Worm (Caenorhabditis elegans) whole organism, young adult: ENCODE data around the gene ZC190.7.

Experiments
- B0019.2 ChIP-seq: fragments of 200-800 bp; sonication (Bioruptor generic); conservative IDR thresholded peaks from 2 replicates; pipeline ENCODE4 v1.3.6; 2022; ENCODE audit warnings: missing genetic modification reagents, missing genetic modification characterization, missing compliant biosample characterization
- B0336.3 ChIP-seq: fragments of 200-800 bp; sonication (Bioruptor generic); IDR thresholded peaks from 2 replicates; pipeline ENCODE4 v1.3.6; 2022; ENCODE audit warnings: missing genetic modification characterization, missing compliant biosample characterization
- C06A6.2 ChIP-seq: fragments of 200-800 bp; sonication (Bioruptor generic); conservative IDR thresholded peaks from 2 replicates; pipeline ENCODE4 v1.3.6; 2022; ENCODE audit warnings: missing genetic modification characterization, missing compliant biosample characterization
- F55B11.4 ChIP-seq: sonication (generic microtip); optimal IDR thresholded peaks from 2 replicates; lab custom pipeline; 2016; ENCODE audit warnings: missing compliant biosample characterization, missing genetic modification characterization, borderline replicate concordance; ENCODE audit not compliant: insufficient read depth
- F57C9.4 ChIP-seq: sonication (generic microtip); optimal IDR thresholded peaks from 2 replicates; lab custom pipeline; 2017; ENCODE audit warnings: mild to moderate bottlenecking, missing genetic modification characterization, missing compliant biosample characterization
- Y56A3A.18 ChIP-seq: fragments of 200-800 bp; sonication (Bioruptor generic); IDR thresholded peaks from 2 replicates; pipeline ENCODE4 v1.3.6; 2022; ENCODE audit warnings: missing genetic modification reagents, missing genetic modification characterization, missing compliant biosample characterization
- Y95B8A.8 ChIP-seq: fragments of 200-800 bp; sonication (Bioruptor generic); IDR thresholded peaks from 2 replicates; pipeline ENCODE4 v1.3.6; 2022; ENCODE audit warnings: missing genetic modification reagents, missing genetic modification characterization, missing compliant biosample characterization
- ama-1 ChIP-seq, 3 experiments: fragments of 150-350 bp in 1 of 3; sonication (generic microtip) in 2 of 3; optimal IDR thresholded peaks; 2 replicates each; lab custom pipeline; 2014 to 2018; ENCODE audit warnings: missing biosample characterization in 2 of 3, missing genetic modification characterization in 2 of 3, missing genetic modification reagents in 2 of 3
- attf-3 ChIP-seq: fragments of 200-800 bp; sonication (Bioruptor generic); conservative IDR thresholded peaks from 2 replicates; pipeline ENCODE4 v1.3.6; 2022; ENCODE audit warnings: missing genetic modification reagents, missing genetic modification characterization, missing compliant biosample characterization
- bed-1 ChIP-seq: fragments of 200-800 bp; sonication (Bioruptor generic); IDR thresholded peaks from 2 replicates; pipeline ENCODE4 v1.3.6; 2022; ENCODE audit warnings: missing genetic modification reagents, missing genetic modification characterization, missing compliant biosample characterization
- cebp-1 ChIP-seq, 2 experiments: fragments of 200-800 bp in 1 of 2; sonication (Bioruptor generic) in 1 of 2; sonication (generic microtip) in 1 of 2; IDR thresholded peaks in 1 of 2; optimal IDR thresholded peaks in 1 of 2; 2 replicates each; pipeline versions ENCODE4 v1.3.6 to Lab custom; 2017 to 2022; ENCODE audit warnings: missing compliant biosample characterization in 2 of 2, missing genetic modification characterization in 2 of 2, mild to moderate bottlenecking in 1 of 2, missing genetic modification reagents in 1 of 2, moderate library complexity in 1 of 2
- cebp-2 ChIP-seq: fragments of 200-800 bp; sonication (Bioruptor generic); IDR thresholded peaks from 2 replicates; pipeline ENCODE4 v1.3.6; 2022; ENCODE audit warnings: missing genetic modification characterization, missing compliant biosample characterization
- dox-1 ChIP-seq: fragments of 200-800 bp; sonication (Bioruptor generic); IDR thresholded peaks from 2 replicates; pipeline ENCODE4 v1.3.6; 2022; ENCODE audit warnings: missing genetic modification reagents, missing genetic modification characterization, missing compliant biosample characterization
- dpff-1 ChIP-seq: sonication (generic microtip); optimal IDR thresholded peaks from 2 replicates; lab custom pipeline; 2017; ENCODE audit warnings: mild to moderate bottlenecking, missing genetic modification characterization, missing compliant biosample characterization
- egl-18 ChIP-seq: fragments of 200-800 bp; sonication (Bioruptor generic); IDR thresholded peaks from 2 replicates; pipeline ENCODE4 v1.3.6; 2022; ENCODE audit warnings: missing genetic modification reagents, missing genetic modification characterization, missing compliant biosample characterization
- egl-44 ChIP-seq: fragments of 200-800 bp; sonication (Bioruptor generic); IDR thresholded peaks from 2 replicates; pipeline ENCODE4 v1.3.6; 2022; ENCODE audit warnings: missing genetic modification reagents, missing genetic modification characterization, missing compliant biosample characterization
- fkh-3 ChIP-seq: sonication (generic microtip); optimal IDR thresholded peaks from 2 replicates; lab custom pipeline; 2016; ENCODE audit warnings: mild to moderate bottlenecking, missing genetic modification characterization, missing compliant biosample characterization
- him-1 ChIP-seq: sonication (generic microtip); optimal IDR thresholded peaks from 2 replicates; lab custom pipeline; 2016; ENCODE audit warnings: missing genotype, missing genetic modification reagents, missing genetic modification characterization, missing compliant biosample characterization
- hsf-1 ChIP-seq: fragments of 200-800 bp; sonication (Bioruptor generic); IDR thresholded peaks from 2 replicates; pipeline ENCODE4 v1.3.6; 2022; ENCODE audit warnings: missing genetic modification reagents, missing genetic modification characterization, missing compliant biosample characterization
- lag-1 ChIP-seq: fragments of 200-800 bp; sonication (Bioruptor generic); IDR thresholded peaks from 2 replicates; pipeline ENCODE4 v1.3.6; 2022; ENCODE audit warnings: missing genetic modification reagents, missing genetic modification characterization, missing compliant biosample characterization
- let-526 ChIP-seq: fragments of 200-800 bp; sonication (Bioruptor generic); IDR thresholded peaks from 2 replicates; pipeline ENCODE4 v1.3.6; 2022; ENCODE audit warnings: missing genetic modification reagents, missing genetic modification characterization, missing compliant biosample characterization
- let-607 ChIP-seq, 2 experiments: fragments of 200-800 bp in 1 of 2; sonication (Bioruptor generic) in 1 of 2; sonication (generic microtip) in 1 of 2; optimal IDR thresholded peaks; 2 replicates each; lab custom pipeline; 2016 to 2018; ENCODE audit warnings: mild to moderate bottlenecking in 2 of 2, missing compliant biosample characterization in 2 of 2, missing genetic modification characterization in 2 of 2, moderate library complexity in 2 of 2, missing genotype in 1 of 2
- lin-35 ChIP-seq, 3 experiments: fragments of 150-350 bp in 2 of 3; sonication (generic microtip) in 1 of 3; optimal IDR thresholded peaks; 2 replicates each; lab custom pipeline; 2014 to 2018; ENCODE audit warnings: missing biosample characterization in 3 of 3, missing genetic modification characterization in 3 of 3, missing genetic modification reagents in 3 of 3
- lin-54 ChIP-seq: fragments of 200-800 bp; sonication (Bioruptor generic); optimal IDR thresholded peaks from 2 replicates; lab custom pipeline; 2018; ENCODE audit warnings: mild to moderate bottlenecking, missing genetic modification characterization, missing compliant biosample characterization
- madf-6 ChIP-seq: fragments of 200-800 bp; sonication (Bioruptor generic); IDR thresholded peaks from 2 replicates; pipeline ENCODE4 v1.3.6; 2022; ENCODE audit warnings: missing genetic modification reagents, missing genetic modification characterization, missing compliant biosample characterization
- nfyb-1 ChIP-seq: fragments of 200-800 bp; sonication (Bioruptor generic); IDR thresholded peaks from 2 replicates; pipeline ENCODE4 v1.3.6; 2022; ENCODE audit warnings: missing genetic modification reagents, missing genetic modification characterization, missing compliant biosample characterization
- nhr-27 ChIP-seq: fragments of 200-800 bp; sonication (Bioruptor generic); optimal IDR thresholded peaks from 2 replicates; lab custom pipeline; 2018; ENCODE audit warnings: mild to moderate bottlenecking, missing genetic modification characterization, moderate library complexity, missing compliant biosample characterization
- nhr-80 ChIP-seq: sonication (generic microtip); optimal IDR thresholded peaks from 2 replicates; lab custom pipeline; 2016; ENCODE audit warnings: missing genetic modification characterization, missing compliant biosample characterization
- pbrm-1 ChIP-seq: fragments of 200-800 bp; sonication (Bioruptor generic); IDR thresholded peaks from 2 replicates; pipeline ENCODE4 v1.3.6; 2022; ENCODE audit warnings: missing genetic modification reagents, missing genetic modification characterization, missing compliant biosample characterization
- snpc-4 ChIP-seq, 5 experiments: fragments of 150-350 bp in 1 of 5; sonication (generic microtip) in 4 of 5; optimal IDR thresholded peaks; 2 replicates each; lab custom pipeline; 2014 to 2018; ENCODE audit warnings: missing genetic modification characterization in 5 of 5, missing biosample characterization in 3 of 5, antibody characterized with exemption in 2 of 5, mild to moderate bottlenecking in 2 of 5, missing compliant biosample characterization in 2 of 5, missing genotype in 2 of 5, moderate library complexity in 2 of 5, missing genetic modification reagents in 1 of 5
- tlf-1 ChIP-seq: fragments of 200-800 bp; sonication (Bioruptor generic); optimal IDR thresholded peaks from 2 replicates; lab custom pipeline; 2018; ENCODE audit warnings: mild to moderate bottlenecking, missing genetic modification characterization, missing compliant biosample characterization
- xnd-1 ChIP-seq: sonication (generic microtip); optimal IDR thresholded peaks from 2 replicates; lab custom pipeline; 2016; ENCODE audit warnings: missing genotype, missing genetic modification reagents, missing genetic modification characterization, missing compliant biosample characterization
- zfh-2 ChIP-seq: fragments of 200-800 bp; sonication (Bioruptor generic); conservative IDR thresholded peaks from 2 replicates; pipeline ENCODE4 v1.3.6; 2022; ENCODE audit warnings: missing genetic modification reagents, missing genetic modification characterization, missing compliant biosample characterization
- ztf-22 ChIP-seq: fragments of 200-800 bp; sonication (Bioruptor generic); optimal IDR thresholded peaks from 2 replicates; lab custom pipeline; 2018; ENCODE audit warnings: mild to moderate bottlenecking, missing genetic modification characterization, moderate library complexity, missing compliant biosample characterization
- ztf-3 ChIP-seq: fragments of 200-800 bp; sonication (Bioruptor generic); optimal IDR thresholded peaks from 2 replicates; lab custom pipeline; 2018; ENCODE audit warnings: mild to moderate bottlenecking, missing genetic modification characterization, missing compliant biosample characterization

The ZC190.7 gene

ce11 chrV:8651007-8651711, 35.5 kb downstream of the ZC190.7 start (continued):
- TF ChIP-seq snpc-4 (GFP tag; optimal IDR thresholded peaks at IDR 0.05; lab: Kevin White, UChicago) (no peak), snpc-4 (tag; optimal IDR thresholded peaks at IDR 0.05; lab: Kevin White, UChicago) (peak in 2 of 4 experiments; percentile 18 to 29), Y95B8A.8 (GFP tag; lab: Robert Waterston, UW) (no peak), tlf-1 (GFP tag; lab: Kevin White, UChicago) (peak; percentile 58), cebp-1 (GFP tag; IDR thresholded peaks at IDR 0.05; lab: Robert Waterston, UW) (no peak), cebp-1 (tag; optimal IDR thresholded peaks at IDR 0.05; lab: Kevin White, UChicago) (no peak)

ce11 chrV:8650365-8650764, 36.3 kb downstream of the ZC190.7 start:
- TF ChIP-seq ama-1 (optimal IDR thresholded peaks at IDR 0.05; lab: Kevin White, UChicago) (no peak), ama-1 (GFP tag; optimal IDR thresholded peaks at IDR 0.05; lab: Kevin White, UChicago) (no peak), lin-54 (GFP tag; lab: Kevin White, UChicago) (no peak), egl-44 (GFP tag; lab: Robert Waterston, UW) (no peak), nhr-27 (tag; lab: Kevin White, UChicago) (no peak), lin-35 (GFP tag; optimal IDR thresholded peaks at IDR 0.05; lab: Kevin White, UChicago) (no peak), B0019.2 (no peak), Y56A3A.18 (GFP tag; lab: Robert Waterston, UW) (no peak), tlf-1 (GFP tag; lab: Kevin White, UChicago) (no peak), lag-1 (no peak)

- TF ChIP-seq let-607 (tag; optimal IDR thresholded peaks at IDR 0.05; lab: Kevin White, UChicago) (no peak), egl-18 (GFP tag; lab: Robert Waterston, UW) (no peak), ztf-3 (GFP tag; lab: Kevin White, UChicago) (no peak), dox-1 (GFP tag; lab: Robert Waterston, UW) (peak; percentile 17; the same call in 1 of the 2 replicates), attf-3 (GFP tag; lab: Robert Waterston, UW) (no peak), Y95B8A.8 (GFP tag; lab: Robert Waterston, UW) (no peak), nhr-80 (tag; lab: Kevin White, UChicago) (peak; percentile 93), ztf-22 (GFP tag; lab: Kevin White, UChicago) (no peak)
These were observed 38.4 kb downstream of the ZC190.7 start for ce11 chrV:8648251-8648650.

- TF ChIP-seq zfh-2 (GFP tag; lab: Robert Waterston, UW) (no peak), nhr-80 (tag; lab: Kevin White, UChicago) (peak; percentile 12)
These were observed 43.6 kb downstream of the ZC190.7 start, which contains the start of gene asp-13 for ce11 chrV:8643093-8643492. asp-13 (minus strand) TSS chrV:8643193.

ce11 chrV:8641266-8641665, 45.4 kb downstream of the ZC190.7 start, which contains the start of gene F28A12.3:
F28A12.3 (minus strand) TSS chrV:8641366.
- TF ChIP-seq pbrm-1 (no peak), hsf-1 (no peak), xnd-1 (tag; lab: Kevin White, UChicago) (no peak), C06A6.2 (GFP tag; lab: Robert Waterston, UW) (no peak), let-526 (no peak), zfh-2 (GFP tag; lab: Robert Waterston, UW) (no peak)

- TF ChIP-seq him-1 (no peak), F57C9.4 (no peak), B0336.3 (GFP tag; lab: Robert Waterston, UW) (no peak), let-607 (tag; optimal IDR thresholded peaks at IDR 0.05; lab: Kevin White, UChicago) (no peak), egl-44 (GFP tag; lab: Robert Waterston, UW) (no peak), madf-6 (GFP tag; lab: Robert Waterston, UW) (no peak), cebp-2 (no peak), C06A6.2 (GFP tag; lab: Robert Waterston, UW) (no peak), fkh-3 (tag; lab: Kevin White, UChicago) (no peak), pbrm-1 (no peak), dpff-1 (tag; lab: Kevin White, UChicago) (no peak), nfyb-1 (GFP tag; lab: Robert Waterston, UW) (no peak), bed-1 (GFP tag; lab: Robert Waterston, UW) (no peak), F55B11.4 (no peak)
These were observed 48.9 kb downstream of the ZC190.7 start, which contains the start of the genes F28A12.10 and acd-4 for ce11 chrV:8637666-8638271. F28A12.10 (minus strand) TSS chrV:8637766. acd-4 (plus strand) TSS chrV:8638221.
